Fruit fly (Drosophila melanogaster) whole organism, adult: ENCODE measurements around the gene CG5885.

Source experiments
- CG5204 ChIP-seq: fragments of 200-800 bp; sonication (Bioruptor generic); optimal IDR thresholded peaks from 2 replicates; lab custom pipeline; 2016; ENCODE audit warnings: missing biosample characterization, missing genetic modification characterization
- CG7101 ChIP-seq: fragments of 200-800 bp; sonication (Bioruptor generic); optimal IDR thresholded peaks from 2 replicates; lab custom pipeline; 2018; ENCODE audit warnings: missing biosample characterization, mild to moderate bottlenecking, missing genetic modification characterization, moderate library complexity
- Crg-1 ChIP-seq: fragments of 200-800 bp; sonication (Bioruptor generic); optimal IDR thresholded peaks from 2 replicates; lab custom pipeline; 2016; ENCODE audit warnings: missing biosample characterization, missing genetic modification characterization
- Hr96 ChIP-seq: fragments of 200-800 bp; sonication (Bioruptor generic); optimal IDR thresholded peaks from 2 replicates; lab custom pipeline; 2016; ENCODE audit warnings: missing biosample characterization, missing genetic modification characterization
- Mnt ChIP-seq: fragments of 200-800 bp; sonication (Bioruptor generic); optimal IDR thresholded peaks from 2 replicates; lab custom pipeline; 2016; ENCODE audit warnings: missing biosample characterization, mild to moderate bottlenecking, missing genetic modification characterization
- pad ChIP-seq: fragments of 200-800 bp; sonication (Bioruptor generic); optimal IDR thresholded peaks from 3 replicates; lab custom pipeline; 2017; ENCODE audit warnings: missing biosample characterization, missing genetic modification characterization, mild to moderate bottlenecking, moderate library complexity, missing genetic modification reagents
- tj ChIP-seq: fragments of 200-800 bp; sonication (Bioruptor generic); optimal IDR thresholded peaks from 3 replicates; lab custom pipeline; 2017; ENCODE audit warnings: missing biosample characterization, mild to moderate bottlenecking, missing genetic modification characterization, moderate library complexity
- toe ChIP-seq: fragments of 200-800 bp; sonication (Bioruptor generic); optimal IDR thresholded peaks from 2 replicates; lab custom pipeline; 2016; ENCODE audit warnings: missing biosample characterization, missing genetic modification characterization

- TF ChIP-seq pad (GFP tag; lab: Kevin White, UChicago) (peak; percentile 77), Crg-1 (GFP tag; lab: Kevin White, UChicago) (peak; percentile 84), CG5204 (GFP tag; lab: Kevin White, UChicago) (no peak), CG7101 (tag; lab: Kevin White, UChicago) (peak; percentile 82), toe (GFP tag; lab: Kevin White, UChicago) (peak; percentile 59), Mnt (GFP tag; lab: Kevin White, UChicago) (peak; percentile 84), Hr96 (GFP tag; lab: Kevin White, UChicago) (peak; percentile 66), tj (GFP tag; lab: Kevin White, UChicago) (no peak)
These were observed 20.6 kb upstream of the CG5885 start, which contains the start of the genes Datp and CG4619 for dm6 chr2L:9938631-9939256.
